Fruit fly (Drosophila melanogaster) Kc167 (cell line): Measurements from ENCODE around the gene Mst98Cb.

ENCODE experiments used
- Myc ChIP-seq: fragments of >200 bp; optimal IDR thresholded peaks from 2 replicates; lab custom pipeline; 2017; ENCODE audit warnings: missing external identifiers
- Sin3A ChIP-seq: fragments of >200 bp; optimal IDR thresholded peaks from 2 replicates; lab custom pipeline; 2018; ENCODE audit warnings: missing external identifiers
- h ChIP-seq: fragments of >200 bp; optimal IDR thresholded peaks from 3 replicates; lab custom pipeline; 2018; ENCODE audit warnings: missing external identifiers
- insv ChIP-seq: fragments of >200 bp; optimal IDR thresholded peaks from 3 replicates; lab custom pipeline; 2018; ENCODE audit warnings: missing external identifiers
- psq ChIP-seq: fragments of >200 bp; optimal IDR thresholded peaks from 2 replicates; lab custom pipeline; 2017; ENCODE audit warnings: missing external identifiers
- ttk ChIP-seq: sonication (Bioruptor generic); optimal IDR thresholded peaks from 2 replicates; lab custom pipeline; 2017; ENCODE audit warnings: missing external identifiers

DNA sequence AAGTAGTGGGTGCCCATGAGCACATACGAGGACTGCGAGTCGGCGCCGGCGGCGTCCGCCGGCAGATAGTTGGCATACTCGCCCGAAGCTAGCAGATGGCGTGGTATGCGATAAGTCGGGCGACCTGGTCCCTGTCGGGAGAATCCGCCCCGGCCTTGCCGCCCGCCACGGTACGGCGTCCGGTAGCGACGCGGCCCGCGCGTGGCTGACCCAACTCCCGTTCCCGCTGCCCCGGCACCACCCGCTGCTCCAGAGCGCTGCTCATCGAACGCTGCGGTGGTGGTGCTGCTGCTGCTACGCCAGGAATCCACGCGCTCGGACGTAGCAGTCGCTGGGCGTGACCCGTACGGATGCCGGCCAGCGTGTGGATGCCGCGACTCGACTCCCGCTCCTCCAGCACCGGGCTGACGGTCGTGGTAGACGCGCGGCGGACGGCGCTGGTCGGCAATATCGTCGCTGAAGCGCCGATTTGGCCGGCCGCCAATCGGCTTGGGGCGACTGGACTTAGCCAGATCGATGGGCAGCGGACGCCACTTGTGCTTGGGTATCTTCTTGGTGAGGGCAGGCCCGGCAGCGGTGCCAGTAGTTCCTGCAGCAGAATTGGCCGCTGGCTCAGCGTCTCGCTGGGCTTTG is 31.2 kb downstream of the Mst98Cb start:
- TF ChIP-seq insv (lab: Kevin White, UChicago) = no peak
- TF ChIP-seq h (lab: Kevin White, UChicago) = no peak
- no peak for TF ChIP-seq Myc (lab: Kevin White, UChicago)
- no peak for TF ChIP-seq psq (lab: Kevin White, UChicago)
- no peak for TF ChIP-seq ttk (lab: Kevin White, UChicago)
- TF ChIP-seq Sin3A (lab: Kevin White, UChicago) = no peak
